Worm (Caenorhabditis elegans): ENCODE measurements around the gene F15A8.1.

Gene F15A8.1

DNA sequence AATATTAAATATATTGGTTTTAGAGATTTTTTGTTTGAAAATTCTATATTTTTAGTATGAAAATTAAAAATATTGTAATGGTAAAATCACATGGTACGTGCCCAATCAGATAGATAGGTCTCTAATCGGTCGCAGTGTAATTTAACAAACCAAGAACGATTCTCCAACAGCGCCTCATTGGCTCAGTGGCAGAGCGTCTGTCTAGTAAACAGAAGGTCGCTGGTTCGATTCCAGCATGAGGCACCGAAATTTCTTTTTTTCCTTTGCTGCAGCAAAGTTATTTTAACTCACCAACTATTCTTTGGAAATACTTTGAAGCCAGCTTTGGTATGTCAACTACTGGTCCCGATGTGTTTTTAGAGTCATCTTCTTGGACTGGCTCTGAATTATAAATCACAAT is 4.1 kb downstream of the F15A8.1 start:
- TF ChIP-seq C34F6.9 (tag; optimal IDR thresholded peaks at IDR 0.05) (peak; percentile 17), sma-3 (GFP tag; optimal IDR thresholded peaks at IDR 0.05) (peak; percentile 19), lin-39 (tag; optimal IDR thresholded peaks at IDR 0.05) (no peak), elt-1 (tag; optimal IDR thresholded peaks at IDR 0.05) (no peak), egl-27 (tag; optimal IDR thresholded peaks at IDR 0.05) (no peak), alr-1 (tag; optimal IDR thresholded peaks at IDR 0.05) (no peak), mab-5 (tag; optimal IDR thresholded peaks at IDR 0.05) (no peak), nhr-10 (tag; optimal IDR thresholded peaks at IDR 0.05) (no peak), skn-1 (tag; optimal IDR thresholded peaks at IDR 0.05) (no peak), unc-62 (GFP tag; optimal IDR thresholded peaks at IDR 0.05) (no peak), dmd-4 (tag; optimal IDR thresholded peaks at IDR 0.05) (no peak), nhr-25 (tag; optimal IDR thresholded peaks at IDR 0.05) (no peak), crh-2 (tag; optimal IDR thresholded peaks at IDR 0.05) (peak; percentile 3), snpc-4 (tag; optimal IDR thresholded peaks at IDR 0.05) (no peak), fos-1 (tag; optimal IDR thresholded peaks at IDR 0.05) (peak; percentile 38), nhr-129 (tag; optimal IDR thresholded peaks at IDR 0.05) (peak; percentile 68), peb-1 (tag; optimal IDR thresholded peaks at IDR 0.05) (no peak), sma-9 (GFP tag; optimal IDR thresholded peaks at IDR 0.05) (peak; percentile 52), sma-9 (tag; optimal IDR thresholded peaks at IDR 0.05) (no peak), R02D3.7 (tag; optimal IDR thresholded peaks at IDR 0.05) (no peak), elt-3 (tag; optimal IDR thresholded peaks at IDR 0.05) (no peak)

DNA sequence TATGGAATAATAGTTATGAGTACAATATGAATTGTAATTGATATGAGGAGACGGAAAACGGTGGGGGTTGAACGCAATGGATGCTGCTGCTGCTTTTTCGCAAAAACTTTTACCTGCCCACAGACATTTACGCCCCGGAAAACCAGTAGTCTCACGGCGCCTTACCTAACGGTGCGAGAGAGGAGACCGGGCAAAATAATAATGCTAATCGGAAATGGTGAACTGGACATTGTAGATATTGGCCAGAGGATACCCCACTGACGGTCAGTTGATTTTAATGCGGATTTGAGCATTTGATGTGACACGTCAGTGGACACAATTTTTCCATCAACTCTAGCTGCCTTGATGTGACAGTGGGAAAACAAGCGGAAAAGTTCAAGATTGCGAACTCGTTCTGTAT is 7.5 kb downstream of the F15A8.1 start, which contains the start of gene mltn-13:
Gene mltn-13 (minus strand): TSS at position 101 of the 400 bp plus-strand sequence.
- TF ChIP-seq nhr-129 (tag; optimal IDR thresholded peaks at IDR 0.05) (no peak), skn-1 (tag; optimal IDR thresholded peaks at IDR 0.05) (no peak), peb-1 (tag; optimal IDR thresholded peaks at IDR 0.05) (no peak)

DNA sequence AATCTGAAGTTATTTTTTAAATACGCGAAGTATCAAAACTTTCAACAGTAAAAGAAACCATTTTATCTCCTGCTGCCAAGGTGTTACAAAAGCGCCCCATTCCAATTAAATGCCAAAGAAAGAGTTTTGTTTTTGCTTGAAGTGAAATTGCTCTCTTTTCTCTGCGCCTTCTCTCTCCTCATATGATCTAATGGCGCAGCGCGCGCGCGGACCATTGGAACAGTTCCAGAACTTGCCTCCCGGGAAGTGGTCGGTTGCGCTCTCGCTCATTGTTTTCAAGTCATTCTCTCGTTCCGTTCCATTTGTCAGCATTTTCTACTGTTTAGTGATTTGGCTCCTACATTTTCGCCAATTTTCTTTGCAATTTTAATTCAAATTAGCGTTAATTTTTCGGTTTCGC is 11.2 kb downstream of the F15A8.1 start:
- TF ChIP-seq mdl-1 (tag; optimal IDR thresholded peaks at IDR 0.05) (no peak), C34F6.9 (tag; optimal IDR thresholded peaks at IDR 0.05) (no peak), sma-9 (GFP tag; optimal IDR thresholded peaks at IDR 0.05) (no peak), sma-9 (tag; optimal IDR thresholded peaks at IDR 0.05) (no peak), F13H6.1 (tag; optimal IDR thresholded peaks at IDR 0.05) (no peak), lin-39 (tag; optimal IDR thresholded peaks at IDR 0.05) (no peak), nhr-21 (tag; optimal IDR thresholded peaks at IDR 0.05) (no peak)

DNA sequence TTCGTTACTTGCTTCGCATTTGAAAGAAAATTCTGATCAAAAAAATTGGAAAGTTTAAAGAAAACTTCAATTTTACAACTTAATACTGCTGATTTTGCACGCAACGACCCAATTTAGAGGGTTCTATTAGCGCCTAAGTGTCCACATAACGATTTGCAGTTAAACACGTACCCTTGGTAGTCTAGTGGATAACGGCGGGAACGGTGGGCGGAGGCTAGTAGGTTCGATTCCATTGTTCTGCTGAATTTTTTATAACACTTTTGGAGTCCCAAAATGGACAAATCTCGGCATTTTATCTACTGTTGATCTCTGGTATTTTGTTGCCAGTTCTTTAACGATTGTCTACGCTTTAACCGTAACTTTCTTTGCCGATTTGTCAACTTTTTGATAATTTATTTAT is 12.4 kb downstream of the F15A8.1 start:
- TF ChIP-seq elt-3 (tag; optimal IDR thresholded peaks at IDR 0.05), result no peak
- TF ChIP-seq nhr-12 (tag; optimal IDR thresholded peaks at IDR 0.05), result no peak
- TF ChIP-seq lin-13 (GFP tag; optimal IDR thresholded peaks at IDR 0.05), result no peak
- no peak for TF ChIP-seq ceh-16 (tag; optimal IDR thresholded peaks at IDR 0.05)

DNA sequence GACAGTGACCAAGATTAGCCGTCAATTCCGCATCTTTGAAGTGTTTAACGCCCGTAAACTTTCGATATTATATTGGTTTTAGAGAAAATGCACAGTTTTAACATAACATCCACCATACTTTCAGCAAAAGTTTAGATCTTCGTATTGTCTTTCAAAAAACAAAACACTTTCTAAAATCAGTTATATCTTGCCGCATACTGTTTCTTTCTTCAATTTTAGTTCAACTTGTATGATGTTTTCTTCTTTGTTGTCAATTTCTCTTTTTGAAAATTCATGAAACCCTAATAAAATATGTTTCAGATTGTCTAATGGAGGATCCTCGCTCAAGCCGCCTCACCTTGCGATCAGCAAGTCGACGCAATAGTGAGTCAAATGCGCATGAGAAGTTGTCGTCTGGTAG is 13.1 kb downstream of the F15A8.1 start, which contains the start of gene F02E8.4:
Gene F02E8.4 (plus strand): TSS at position 301 of the 400 bp plus-strand sequence.
- TF ChIP-seq ceh-82 (tag; optimal IDR thresholded peaks at IDR 0.05) (no peak), nhr-77 (tag; optimal IDR thresholded peaks at IDR 0.05) (no peak), F13H6.1 (tag; optimal IDR thresholded peaks at IDR 0.05) (no peak)

DNA sequence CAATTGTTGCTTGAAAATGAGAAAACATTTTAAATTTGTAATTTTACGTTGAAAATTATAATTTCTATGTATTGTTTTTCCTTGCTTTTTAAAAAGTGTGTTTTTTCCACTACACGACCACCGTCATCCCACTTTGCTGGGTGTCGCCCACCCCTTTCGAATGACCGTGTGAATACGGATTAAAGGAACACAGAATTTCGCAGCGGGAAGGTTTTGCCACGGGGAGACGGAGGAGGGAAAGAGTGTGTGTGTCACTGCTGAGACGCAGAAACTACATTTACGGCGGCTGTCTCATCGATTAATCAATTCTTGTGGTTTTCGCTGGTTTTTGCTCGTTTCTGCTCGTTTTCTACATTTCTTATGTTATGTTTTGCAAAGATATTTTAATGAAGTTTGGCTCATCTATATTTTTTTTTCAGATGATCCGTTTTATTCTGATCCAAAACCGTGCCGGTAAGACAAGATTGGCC is 17.1 kb downstream of the F15A8.1 start, which contains the start of gene aps-2:
Gene aps-2 (plus strand): TSS at position 420 of the 470 bp plus-strand sequence.
- TF ChIP-seq snpc-4 (tag; optimal IDR thresholded peaks at IDR 0.05), result no peak
- TF ChIP-seq C34F6.9 (tag; optimal IDR thresholded peaks at IDR 0.05), result peak; percentile 56
- no peak for TF ChIP-seq aly-2 (tag; optimal IDR thresholded peaks at IDR 0.05)
- TF ChIP-seq lsy-2 (tag; optimal IDR thresholded peaks at IDR 0.05), result peak in 1 of 2 experiments; percentile 49
- peak; percentile 56 for TF ChIP-seq F13H6.1 (tag; optimal IDR thresholded peaks at IDR 0.05)
- TF ChIP-seq mab-5 (tag; optimal IDR thresholded peaks at IDR 0.05), result peak; percentile 49
- no peak for TF ChIP-seq ztf-4 (tag; optimal IDR thresholded peaks at IDR 0.05)
- TF ChIP-seq sma-9 (GFP tag; optimal IDR thresholded peaks at IDR 0.05), result peak; percentile 53
- no peak for TF ChIP-seq sma-9 (tag; optimal IDR thresholded peaks at IDR 0.05)
- peak; percentile 68 for TF ChIP-seq crh-2 (tag; optimal IDR thresholded peaks at IDR 0.05)
- TF ChIP-seq ceh-82 (tag; optimal IDR thresholded peaks at IDR 0.05), result peak; percentile 18
- peak; percentile 37 for TF ChIP-seq R02D3.7 (tag; optimal IDR thresholded peaks at IDR 0.05)
- TF ChIP-seq mdl-1 (tag; optimal IDR thresholded peaks at IDR 0.05), result peak; percentile 1 to 3
- TF ChIP-seq unc-55 (GFP tag; optimal IDR thresholded peaks at IDR 0.05), result peak; percentile 86
- TF ChIP-seq lin-13 (GFP tag; optimal IDR thresholded peaks at IDR 0.05), result peak; percentile 60
- no peak for TF ChIP-seq skn-1 (tag; optimal IDR thresholded peaks at IDR 0.05)
- TF ChIP-seq nhr-129 (tag; optimal IDR thresholded peaks at IDR 0.05), result peak; percentile 65
- TF ChIP-seq nhr-237 (tag; optimal IDR thresholded peaks at IDR 0.05), result no peak
- TF ChIP-seq lin-11 (tag; optimal IDR thresholded peaks at IDR 0.05), result peak; percentile 74
- TF ChIP-seq ama-1 (optimal IDR thresholded peaks at IDR 0.05), result no peak
- TF ChIP-seq elt-1 (tag; optimal IDR thresholded peaks at IDR 0.05), result no peak
- TF ChIP-seq ZK546.5 (tag; optimal IDR thresholded peaks at IDR 0.05), result no peak
- peak; percentile 25 for TF ChIP-seq nhr-21 (tag; optimal IDR thresholded peaks at IDR 0.05)
- peak; percentile 4 for TF ChIP-seq ceh-16 (tag; optimal IDR thresholded peaks at IDR 0.05)
- TF ChIP-seq fos-1 (tag; optimal IDR thresholded peaks at IDR 0.05), result peak; percentile 35

All from whole organism, L2 larva.